Fruit fly (Drosophila melanogaster) Kc167 (cell line): ENCODE data around the gene CG5466.

Experiments used
- Myc ChIP-seq: fragments of >200 bp; optimal IDR thresholded peaks from 2 replicates; lab custom pipeline; 2017; ENCODE audit warnings: missing external identifiers
- Sin3A ChIP-seq: fragments of >200 bp; optimal IDR thresholded peaks from 2 replicates; lab custom pipeline; 2018; ENCODE audit warnings: missing external identifiers
- h ChIP-seq: fragments of >200 bp; optimal IDR thresholded peaks from 3 replicates; lab custom pipeline; 2018; ENCODE audit warnings: missing external identifiers
- insv ChIP-seq: fragments of >200 bp; optimal IDR thresholded peaks from 3 replicates; lab custom pipeline; 2018; ENCODE audit warnings: missing external identifiers
- psq ChIP-seq: fragments of >200 bp; optimal IDR thresholded peaks from 2 replicates; lab custom pipeline; 2017; ENCODE audit warnings: missing external identifiers
- ttk ChIP-seq: sonication (Bioruptor generic); optimal IDR thresholded peaks from 2 replicates; lab custom pipeline; 2017; ENCODE audit warnings: missing external identifiers

- TF ChIP-seq Sin3A (lab: Kevin White, UChicago) (no peak), psq (lab: Kevin White, UChicago) (no peak), h (lab: Kevin White, UChicago) (no peak), ttk (no peak), Myc (lab: Kevin White, UChicago) (no peak), insv (no peak)
Measured at dm6 chr3R:20635735-20636134, 18.1 kb downstream of the CG5466 start.
